Worm (Caenorhabditis elegans) whole organism, early embryonic: ENCODE data around the gene C50C3.5.

Experiments
- B0310.2 ChIP-seq: sonication (generic microtip); optimal IDR thresholded peaks from 2 replicates; lab custom pipeline; 2016; ENCODE audit warnings: mild to moderate bottlenecking, missing genetic modification characterization, missing compliant biosample characterization
- F13C5.2 ChIP-seq: sonication (generic microtip); optimal IDR thresholded peaks from 2 replicates; lab custom pipeline; 2017; ENCODE audit warnings: mild to moderate bottlenecking, missing genetic modification characterization, inconsistent platforms, missing compliant biosample characterization
- aly-1 ChIP-seq: sonication (generic microtip); optimal IDR thresholded peaks from 2 replicates; lab custom pipeline; 2016; ENCODE audit warnings: missing genetic modification characterization, missing compliant biosample characterization
- flt-1 ChIP-seq: fragments of 200-800 bp; sonication (Bioruptor generic); IDR thresholded peaks from 2 replicates; pipeline ENCODE4 v1.3.6; 2022; ENCODE audit warnings: missing genetic modification characterization, missing compliant biosample characterization
- scrt-1 ChIP-seq: fragments of 200-800 bp; sonication (Bioruptor generic); IDR thresholded peaks from 2 replicates; pipeline ENCODE4 v1.3.6; 2022; ENCODE audit warnings: missing genetic modification characterization, missing compliant biosample characterization
- sea-1 ChIP-seq: fragments of 200-800 bp; sonication (Bioruptor generic); conservative IDR thresholded peaks from 2 replicates; pipeline ENCODE4 v1.3.6; 2022; ENCODE audit warnings: missing genetic modification characterization, missing compliant biosample characterization
- tbx-37 ChIP-seq: fragments of 200-800 bp; sonication (Bioruptor generic); conservative IDR thresholded peaks from 2 replicates; pipeline ENCODE4 v1.3.6; 2022; ENCODE audit warnings: missing genetic modification reagents, missing genetic modification characterization, missing compliant biosample characterization

DNA sequence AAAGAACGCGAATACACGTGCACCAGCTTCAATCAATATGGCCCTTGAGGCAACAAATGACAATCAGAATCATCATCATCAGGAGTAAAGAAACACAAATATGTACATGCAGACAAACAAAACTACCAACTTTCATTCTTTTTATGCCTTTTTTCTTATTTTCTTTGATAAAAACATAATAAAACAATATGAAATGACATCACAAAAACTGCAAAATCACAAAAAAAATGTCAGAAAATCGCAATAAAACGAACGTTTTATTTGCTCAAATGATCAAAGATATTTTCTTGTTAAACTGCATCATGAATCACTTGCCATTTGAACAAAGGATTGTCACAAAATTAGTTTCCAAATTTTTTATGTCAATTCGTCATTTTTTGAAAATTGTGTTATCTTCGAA lies 24.6 kb upstream of the C50C3.5 start:
- no peak for TF ChIP-seq tbx-37 (GFP tag; lab: Robert Waterston, UW)
- TF ChIP-seq aly-1 (tag; lab: Kevin White, UChicago), result no peak
- no peak for TF ChIP-seq F13C5.2 (tag; lab: Kevin White, UChicago)
- no peak for TF ChIP-seq sea-1 (GFP tag; lab: Robert Waterston, UW)
- no peak for TF ChIP-seq flt-1 (GFP tag; lab: Robert Waterston, UW)
- TF ChIP-seq B0310.2 (tag; lab: Kevin White, UChicago), result no peak
- TF ChIP-seq scrt-1 (GFP tag; lab: Robert Waterston, UW), result no peak
